Worm (Caenorhabditis elegans): ENCODE results near the gene trh-1.

The trh-1 gene

DNA sequence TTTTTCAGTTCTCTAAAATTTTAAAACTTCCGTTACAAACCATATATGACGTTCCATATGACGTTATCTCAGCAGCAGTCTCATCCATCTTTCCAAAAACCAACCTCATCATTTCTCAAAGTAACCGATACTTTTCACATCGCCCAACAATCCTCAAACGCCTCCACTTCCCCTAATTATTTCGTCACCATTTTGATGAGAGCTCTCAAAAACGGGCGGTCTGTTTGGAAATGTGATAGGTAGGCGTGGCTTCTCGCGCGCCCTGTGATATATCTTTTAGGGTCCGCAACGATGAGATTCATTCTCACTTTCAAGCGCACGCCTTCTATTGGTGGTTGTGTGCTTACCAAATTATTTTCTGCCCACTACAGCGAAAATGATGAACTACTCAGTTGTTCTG is at the start of gene trh-1:
Gene trh-1 (plus strand): TSS at position 301 of the 400 bp plus-strand sequence.
- no peak for TF ChIP-seq hmg-1.1 (GFP tag; IDR thresholded peaks at IDR 0.05)
- no peak for TF ChIP-seq nhr-102 (tag; optimal IDR thresholded peaks at IDR 0.05)
- no peak for TF ChIP-seq ceh-44 (GFP tag; IDR thresholded peaks at IDR 0.05)
- no peak for TF ChIP-seq ctbp-1 (GFP tag; IDR thresholded peaks at IDR 0.05)

DNA sequence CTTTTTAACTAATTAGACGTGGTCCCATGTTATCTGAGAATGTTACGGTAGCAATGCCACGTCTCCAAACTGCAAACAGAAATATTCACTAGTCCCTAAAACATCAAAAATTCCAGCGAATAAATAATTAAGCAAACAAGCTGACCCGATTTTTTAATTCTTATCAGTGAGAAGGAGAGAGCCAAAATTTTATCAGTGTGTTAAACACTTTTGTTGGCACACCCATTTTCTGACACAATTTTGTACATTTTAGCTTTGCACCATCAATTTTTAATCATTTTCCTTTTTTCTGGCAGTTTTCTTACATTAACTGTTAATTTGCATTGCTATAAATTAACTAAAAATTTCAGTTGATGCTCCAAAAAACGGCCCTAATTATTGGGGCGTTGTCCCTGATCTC is 47.9 kb upstream of the trh-1 start, which contains the start of gene C49C3.4:
Gene C49C3.4 (plus strand): TSS at position 351 of the 400 bp plus-strand sequence.
- no peak for TF ChIP-seq daf-16 (GFP tag; optimal IDR thresholded peaks at IDR 0.05)
- TF ChIP-seq daf-16 (tag; optimal IDR thresholded peaks at IDR 0.05): peak; percentile 35
- peak; percentile 79 for TF ChIP-seq nhr-28 (tag; optimal IDR thresholded peaks at IDR 0.05)
- TF ChIP-seq pqm-1 (tag; optimal IDR thresholded peaks at IDR 0.05): peak; percentile 96
- TF ChIP-seq hlh-11 (tag; optimal IDR thresholded peaks at IDR 0.05): peak; percentile 7
- no peak for TF ChIP-seq nhr-10 (tag; optimal IDR thresholded peaks at IDR 0.05)
- peak; percentile 28; the same call in 1 of the 2 replicates for TF ChIP-seq dmd-6 (GFP tag; IDR thresholded peaks at IDR 0.05)

DNA sequence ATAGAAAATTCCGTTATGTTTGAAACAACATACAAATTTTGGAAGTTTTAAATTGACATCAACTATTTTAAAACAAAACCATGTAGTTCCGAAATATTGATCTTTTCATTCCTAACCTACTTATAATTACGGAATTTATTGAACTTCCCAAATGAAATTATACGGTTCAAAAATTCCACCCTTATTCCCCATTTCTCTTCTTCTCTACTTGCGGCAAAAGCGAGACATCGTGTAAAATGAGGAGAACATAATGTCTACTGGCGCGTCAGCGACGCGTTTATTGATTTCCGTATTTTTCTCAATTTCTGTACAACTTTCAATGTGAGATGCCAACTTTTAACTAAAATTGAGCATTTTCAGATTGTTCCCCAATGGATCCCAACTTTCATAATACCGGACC is 39.6 kb upstream of the trh-1 start, which contains the start of gene ceh-88:
Gene ceh-88 (plus strand): TSS at position 355 of the 400 bp plus-strand sequence.
- TF ChIP-seq daf-16 (GFP tag; optimal IDR thresholded peaks at IDR 0.05): no peak
- peak; percentile 3 for TF ChIP-seq daf-16 (tag; optimal IDR thresholded peaks at IDR 0.05)
- peak; percentile 15 for TF ChIP-seq dve-1 (tag; optimal IDR thresholded peaks at IDR 0.05; ENCODE audit: insufficient read depth)
- no peak for TF ChIP-seq dmd-8 (GFP tag; IDR thresholded peaks at IDR 0.05)
- peak; percentile 29 for TF ChIP-seq mes-2 (tag; optimal IDR thresholded peaks at IDR 0.05; ENCODE audit: poor library complexity, severe bottlenecking)
- TF ChIP-seq hmg-1.1 (GFP tag; IDR thresholded peaks at IDR 0.05): peak; percentile 41; the same call in 1 of the 2 replicates

DNA sequence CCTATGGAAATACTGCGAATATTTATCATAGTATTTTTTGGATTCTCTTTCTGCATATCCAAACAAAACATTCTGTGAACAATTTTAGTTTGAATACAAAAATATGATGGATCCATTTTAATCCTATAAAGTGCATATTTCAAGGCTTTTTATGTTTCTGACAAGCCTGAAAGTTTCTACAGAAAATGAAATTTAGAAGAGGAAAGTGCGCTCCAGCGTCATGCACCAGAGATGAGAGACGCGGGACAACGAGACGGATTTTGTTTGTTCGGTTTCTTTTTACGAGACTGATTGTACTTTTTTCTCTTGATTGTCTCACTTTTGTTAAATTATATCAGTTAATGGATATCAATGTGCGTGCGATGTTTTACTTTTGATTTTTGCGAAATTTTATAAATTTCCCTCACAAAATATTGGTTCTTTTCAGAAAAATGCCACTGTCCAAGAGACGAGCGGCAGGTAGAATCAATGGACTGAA is 37.3 kb upstream of the trh-1 start, which contains the start of gene C49C3.6:
Gene C49C3.6 (plus strand): TSS at position 428 of the 478 bp plus-strand sequence.
- peak in 1 of 2 experiments; percentile 42 for TF ChIP-seq lsy-2 (tag; optimal IDR thresholded peaks at IDR 0.05)
- TF ChIP-seq lin-38 (GFP tag; IDR thresholded peaks at IDR 0.05): peak; percentile 72
- peak; percentile 28 for TF ChIP-seq mes-2 (tag; optimal IDR thresholded peaks at IDR 0.05; ENCODE audit: poor library complexity, severe bottlenecking)
- no peak for TF ChIP-seq set-16 (GFP tag; IDR thresholded peaks at IDR 0.05)
- no peak for TF ChIP-seq daf-16 (GFP tag; optimal IDR thresholded peaks at IDR 0.05)
- TF ChIP-seq daf-16 (tag; optimal IDR thresholded peaks at IDR 0.05): peak; percentile 1
- TF ChIP-seq snpc-1.2 (GFP tag; IDR thresholded peaks at IDR 0.05): peak; percentile 61; the same call in 1 of the 2 replicates
- no peak for TF ChIP-seq lir-3 (tag; optimal IDR thresholded peaks at IDR 0.05)
- no peak for TF ChIP-seq dve-1 (tag; optimal IDR thresholded peaks at IDR 0.05; ENCODE audit: insufficient read depth)

DNA sequence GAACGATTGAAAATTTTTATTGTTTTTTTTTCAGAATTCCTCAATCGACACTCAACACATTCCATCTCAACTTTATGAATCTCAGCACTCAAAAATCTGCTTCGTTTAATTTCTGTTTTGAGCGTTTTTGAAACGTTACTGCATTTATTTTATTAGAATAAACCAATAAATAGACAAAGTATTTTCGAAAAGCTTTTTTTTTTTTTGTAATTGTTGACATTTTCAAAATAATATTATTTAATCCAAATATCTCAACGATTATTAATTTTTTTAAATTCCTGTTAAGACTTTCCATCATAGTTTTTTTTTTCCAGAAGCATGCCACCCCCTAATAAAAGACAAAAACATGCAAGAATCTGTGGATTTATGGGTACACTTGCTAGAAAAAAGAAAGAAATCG is 36.1 kb upstream of the trh-1 start, which contains the start of gene C49C3.7:
Gene C49C3.7 (plus strand): TSS at position 301 of the 400 bp plus-strand sequence.
- TF ChIP-seq nhr-10 (tag; optimal IDR thresholded peaks at IDR 0.05): no peak
- peak; percentile 86 for TF ChIP-seq aha-1 (tag)

DNA sequence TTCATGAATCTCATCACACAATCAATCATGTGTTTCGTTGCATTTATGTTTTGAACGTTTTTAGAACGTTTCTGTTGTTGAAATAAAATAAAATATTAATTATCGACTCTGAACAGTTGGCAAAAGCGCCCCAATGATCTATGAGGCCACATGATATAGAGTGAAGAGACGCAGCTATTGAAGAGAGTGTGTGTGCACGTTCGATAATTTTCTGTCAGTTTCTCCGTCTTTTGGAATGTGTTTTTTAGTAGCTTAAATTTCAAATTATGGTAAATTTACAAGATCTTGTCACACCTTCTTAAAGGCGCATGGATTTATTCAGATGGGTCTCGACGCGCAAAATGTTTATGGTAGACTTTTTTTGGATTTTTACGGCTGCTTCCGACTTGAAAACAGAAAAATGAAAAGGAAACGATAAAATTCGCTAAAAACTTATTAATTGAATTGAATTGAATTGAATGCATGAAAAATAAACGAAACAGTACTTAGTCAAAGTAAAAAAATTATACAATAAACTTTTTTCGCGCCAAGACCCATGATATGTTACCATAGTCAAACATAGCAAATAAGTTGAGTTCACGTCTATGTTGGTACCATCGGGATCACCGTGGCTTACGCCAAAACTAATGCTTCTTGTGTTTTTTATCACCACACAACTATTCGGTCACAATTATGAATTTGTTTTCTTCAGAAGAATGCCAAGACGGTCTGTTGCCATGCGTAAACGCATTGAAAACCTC is 34.7 kb upstream of the trh-1 start, which contains the start of gene C49C3.15:
Gene C49C3.15 (plus strand): TSS at position 690 of the 740 bp plus-strand sequence.
- TF ChIP-seq unc-62 (GFP tag; optimal IDR thresholded peaks at IDR 0.05 in 1 of 2) (peak in 1 of 2 experiments; percentile 80), unc-62 (tag; optimal IDR thresholded peaks at IDR 0.05) (no peak), daf-12 (tag; optimal IDR thresholded peaks at IDR 0.05) (no peak), skn-1 (tag; optimal IDR thresholded peaks at IDR 0.05) (no peak), Y75B8A.6 (GFP tag; IDR thresholded peaks at IDR 0.05) (no peak), mxl-2 (GFP tag; conservative IDR thresholded peaks at IDR 0.05) (no peak), unc-130 (GFP tag; optimal IDR thresholded peaks at IDR 0.05) (no peak), hif-1 (tag; optimal IDR thresholded peaks at IDR 0.05) (peak in 1 of 2 experiments; percentile 83), Y105C5A.15 (GFP tag; IDR thresholded peaks at IDR 0.05) (no peak), ceh-32 (tag; optimal IDR thresholded peaks at IDR 0.05; ENCODE audit: poor library complexity) (no peak), lim-7 (GFP tag; IDR thresholded peaks at IDR 0.05) (no peak), nhr-11 (tag; optimal IDR thresholded peaks at IDR 0.05) (no peak), ama-1 (optimal IDR thresholded peaks at IDR 0.05) (no peak), T20F7.1 (GFP tag; optimal IDR thresholded peaks at IDR 0.05) (no peak), duxl-1 (tag; optimal IDR thresholded peaks at IDR 0.05; ENCODE audit: poor library complexity) (no peak), madf-9 (GFP tag; conservative IDR thresholded peaks at IDR 0.05) (no peak), lin-15B (tag; optimal IDR thresholded peaks at IDR 0.05) (no peak), nhr-28 (tag; optimal IDR thresholded peaks at IDR 0.05) (peak; percentile 21), ces-1 (GFP tag; optimal IDR thresholded peaks at IDR 0.05) (no peak), ZK337.2 (GFP tag; IDR thresholded peaks at IDR 0.05) (no peak)
